Fruit fly (Drosophila melanogaster): ENCODE results near the gene CG45045.

- TF ChIP-seq CG3919 (GFP tag; optimal IDR thresholded peaks at IDR 0.05) (peak; percentile 8), CG3032 (tag; optimal IDR thresholded peaks at IDR 0.05) (no peak), Eip93F (GFP tag; optimal IDR thresholded peaks at IDR 0.05) (no peak)
These were observed 41.6 kb downstream of the CG45045 start for dm6 chr3R:17708778-17709476.

Measured in whole organism, prepupa.